Worm (Caenorhabditis elegans): ENCODE data around the gene H12D21.6.

Gene H12D21.6

ce11 chrV:14876257-14876656 is 21.4 kb downstream of the H12D21.6 start (continued):
- TF ChIP-seq elt-2 (tag; optimal IDR thresholded peaks at IDR 0.05) (peak; percentile 20), C16A3.4 (tag; optimal IDR thresholded peaks at IDR 0.05) (peak; percentile 50), mdl-1 (tag; optimal IDR thresholded peaks at IDR 0.05) (peak in 1 of 2 experiments; percentile 25), jun-1 (tag; optimal IDR thresholded peaks at IDR 0.05) (no peak), lin-15B (tag; optimal IDR thresholded peaks at IDR 0.05) (no peak), snpc-4 (tag; optimal IDR thresholded peaks at IDR 0.05) (peak; percentile 96), ama-1 (optimal IDR thresholded peaks at IDR 0.05) (no peak), skn-1 (tag; optimal IDR thresholded peaks at IDR 0.05) (no peak), nhr-76 (tag; optimal IDR thresholded peaks at IDR 0.05) (peak; percentile 19), fos-1 (tag; optimal IDR thresholded peaks at IDR 0.05) (no peak), dpl-1 (GFP tag; optimal IDR thresholded peaks at IDR 0.05) (peak in 2 of 3 experiments; percentile 11 to 32), sptf-1 (tag; optimal IDR thresholded peaks at IDR 0.05) (no peak), nhr-237 (tag; optimal IDR thresholded peaks at IDR 0.05) (no peak), nhr-20 (tag; optimal IDR thresholded peaks at IDR 0.05) (peak; percentile 48), unc-130 (tag; optimal IDR thresholded peaks at IDR 0.05) (peak; percentile 8)

ce11 chrV:14875371-14875770 is 22.3 kb downstream of the H12D21.6 start, which contains the start of gene ZC412.5:
TSS of gene ZC412.5 (minus strand) at chrV:14875471.
- TF ChIP-seq efl-1 (optimal IDR thresholded peaks at IDR 0.05) (no peak), efl-1 (GFP tag; optimal IDR thresholded peaks at IDR 0.05 in 1 of 2) (peak in 1 of 2 experiments; percentile 14), ceh-82 (tag; optimal IDR thresholded peaks at IDR 0.05) (no peak)

- no peak for TF ChIP-seq ceh-82 (tag; optimal IDR thresholded peaks at IDR 0.05)
- peak; percentile 77 for TF ChIP-seq lin-14 (GFP tag; optimal IDR thresholded peaks at IDR 0.05)
- peak; percentile 11 for TF ChIP-seq mep-1 (tag; optimal IDR thresholded peaks at IDR 0.05)
- TF ChIP-seq rnt-1 (tag; optimal IDR thresholded peaks at IDR 0.05), result peak; percentile 72
- TF ChIP-seq snu-23 (GFP tag; optimal IDR thresholded peaks at IDR 0.05), result peak; percentile 23
- TF ChIP-seq mdl-1 (tag; optimal IDR thresholded peaks at IDR 0.05), result no peak
- TF ChIP-seq lin-39 (tag; optimal IDR thresholded peaks at IDR 0.05), result peak; percentile 53
- TF ChIP-seq vab-15 (tag; optimal IDR thresholded peaks at IDR 0.05), result peak; percentile 3
- peak; percentile 88 for TF ChIP-seq pag-3 (tag; optimal IDR thresholded peaks at IDR 0.05; ENCODE audit: borderline replicate concordance, insufficient read depth)
- TF ChIP-seq unc-130 (tag; optimal IDR thresholded peaks at IDR 0.05), result peak; percentile 56
Measured at ce11 chrV:14871365-14871764, 26.3 kb downstream of the H12D21.6 start, which contains the start of gene ZC412.3. TSS of gene ZC412.3 (minus strand) at chrV:14871547.

- no peak for TF ChIP-seq F16B12.6 (tag; optimal IDR thresholded peaks at IDR 0.05)
- TF ChIP-seq lin-14 (GFP tag; optimal IDR thresholded peaks at IDR 0.05), result no peak
- no peak for TF ChIP-seq zag-1 (tag; optimal IDR thresholded peaks at IDR 0.05)
- no peak for TF ChIP-seq ceh-63 (GFP tag; optimal IDR thresholded peaks at IDR 0.05)
- TF ChIP-seq unc-30 (tag; optimal IDR thresholded peaks at IDR 0.05), result no peak
- TF ChIP-seq grh-1 (GFP tag; IDR thresholded peaks at IDR 0.05), result no peak
- no peak for TF ChIP-seq unc-130 (tag; optimal IDR thresholded peaks at IDR 0.05)
- TF ChIP-seq pqm-1 (tag; optimal IDR thresholded peaks at IDR 0.05), result no peak
- no peak for TF ChIP-seq mef-2 (tag; optimal IDR thresholded peaks at IDR 0.05)
- no peak for TF ChIP-seq lin-15B (tag; optimal IDR thresholded peaks at IDR 0.05)
- TF ChIP-seq mep-1 (tag; optimal IDR thresholded peaks at IDR 0.05), result no peak
- no peak for TF ChIP-seq mab-9 (GFP tag; IDR thresholded peaks at IDR 0.05)
- TF ChIP-seq rnt-1 (tag; optimal IDR thresholded peaks at IDR 0.05), result no peak
- no peak for TF ChIP-seq alr-1 (tag; optimal IDR thresholded peaks at IDR 0.05; ENCODE audit: borderline replicate concordance)
Measured at ce11 chrV:14868181-14868580, 29.4 kb downstream of the H12D21.6 start, which contains the start of gene gcy-14. TSS of gene gcy-14 (minus strand) at chrV:14868281.

ce11 chrV:14859380-14859779 is 38.3 kb downstream of the H12D21.6 start:
- TF ChIP-seq fkh-10 (GFP tag; optimal IDR thresholded peaks at IDR 0.05) (peak; percentile 46), nhr-11 (tag; optimal IDR thresholded peaks at IDR 0.05) (no peak)

All from whole organism, L1 larva.